Fruit fly (Drosophila melanogaster) whole organism, embryonic: ENCODE data around the gene RpL34b.

ENCODE experiments used
- Abd-B ChIP-seq: fragments of 200-800 bp; sonication (Bioruptor generic); optimal IDR thresholded peaks from 2 replicates; lab custom pipeline; 2018; ENCODE audit warnings: missing biosample characterization, mild to moderate bottlenecking, missing genetic modification characterization, moderate library complexity
- Asciz ChIP-seq: fragments of 200-800 bp; sonication (Bioruptor generic); optimal IDR thresholded peaks from 2 replicates; lab custom pipeline; 2017; ENCODE audit warnings: missing biosample characterization, mild to moderate bottlenecking, missing genetic modification characterization, missing genetic modification reagents
- CG1233 ChIP-seq: fragments of 200-800 bp; sonication (Bioruptor generic); optimal IDR thresholded peaks from 4 replicates; lab custom pipeline; 2018; ENCODE audit warnings: missing biosample characterization, mild to moderate bottlenecking, missing genetic modification characterization
- CG13424 ChIP-seq: fragments of 200-800 bp; sonication (Bioruptor generic); optimal IDR thresholded peaks from 2 replicates; lab custom pipeline; 2019; ENCODE audit warnings: missing biosample characterization, mild to moderate bottlenecking, missing genetic modification characterization, moderate library complexity
- CG14710 ChIP-seq: fragments of 200-800 bp; sonication (Bioruptor generic); optimal IDR thresholded peaks from 3 replicates; lab custom pipeline; 2019; ENCODE audit warnings: missing biosample characterization, mild to moderate bottlenecking, missing genetic modification characterization, moderate library complexity
- CG15601 ChIP-seq: fragments of 200-800 bp; sonication (Bioruptor generic); optimal IDR thresholded peaks from 3 replicates; lab custom pipeline; 2019; ENCODE audit warnings: missing biosample characterization, mild to moderate bottlenecking, missing genetic modification characterization, moderate library complexity
- CG15696 ChIP-seq: fragments of 200-800 bp; sonication (Bioruptor generic); optimal IDR thresholded peaks from 2 replicates; lab custom pipeline; 2019; ENCODE audit warnings: missing biosample characterization, mild to moderate bottlenecking, missing genetic modification characterization, moderate library complexity
- CG17912 ChIP-seq: fragments of 200-800 bp; sonication (Bioruptor generic); optimal IDR thresholded peaks from 2 replicates; lab custom pipeline; 2018; ENCODE audit warnings: missing biosample characterization, mild to moderate bottlenecking, missing genetic modification characterization
- CG18011 ChIP-seq: fragments of 200-800 bp; sonication (Bioruptor generic); optimal IDR thresholded peaks from 2 replicates; lab custom pipeline; 2017; ENCODE audit warnings: missing biosample characterization, missing genetic modification characterization, mild to moderate bottlenecking, moderate library complexity, missing genotype
- CG2678 ChIP-seq: fragments of 200-800 bp; sonication (Bioruptor generic); optimal IDR thresholded peaks from 3 replicates; lab custom pipeline; 2019; ENCODE audit warnings: missing biosample characterization, mild to moderate bottlenecking, missing genetic modification characterization, moderate library complexity
- CG3838 ChIP-seq: fragments of 200-800 bp; sonication (Bioruptor generic); optimal IDR thresholded peaks from 3 replicates; lab custom pipeline; 2016; ENCODE audit warnings: missing biosample characterization, missing genetic modification characterization
- CG4820 ChIP-seq: fragments of 200-800 bp; sonication (Bioruptor generic); optimal IDR thresholded peaks from 3 replicates; lab custom pipeline; 2016; ENCODE audit warnings: missing biosample characterization, missing genetic modification characterization
- CG5245 ChIP-seq: fragments of 200-800 bp; sonication (Bioruptor generic); optimal IDR thresholded peaks from 3 replicates; lab custom pipeline; 2016; ENCODE audit warnings: missing biosample characterization, missing genetic modification characterization
- CG6175 ChIP-seq: fragments of 200-800 bp; sonication (Bioruptor generic); IDR thresholded peaks from 3 replicates; pipeline ENCODE4 v1.3.6; 2022; ENCODE audit warnings: missing biosample characterization, missing genetic modification characterization
- CG6683 ChIP-seq: fragments of 200-800 bp; sonication (Bioruptor generic); optimal IDR thresholded peaks from 2 replicates; lab custom pipeline; 2017; ENCODE audit warnings: missing biosample characterization, mild to moderate bottlenecking, missing genetic modification characterization, missing genetic modification reagents
- CG7745 ChIP-seq: fragments of 200-800 bp; sonication (Bioruptor generic); optimal IDR thresholded peaks from 2 replicates; lab custom pipeline; 2018; ENCODE audit warnings: missing biosample characterization, mild to moderate bottlenecking, missing genetic modification characterization, moderate library complexity
- CG7928 ChIP-seq: fragments of 200-800 bp; sonication (Bioruptor generic); optimal IDR thresholded peaks from 2 replicates; lab custom pipeline; 2017; ENCODE audit warnings: missing biosample characterization, mild to moderate bottlenecking, missing genetic modification characterization
- CG8281 ChIP-seq: fragments of 200-800 bp; sonication (Bioruptor generic); optimal IDR thresholded peaks from 2 replicates; lab custom pipeline; 2018; ENCODE audit warnings: missing biosample characterization, mild to moderate bottlenecking, missing genetic modification characterization, moderate library complexity
- CG9797 ChIP-seq: fragments of 200-800 bp; sonication (Bioruptor generic); optimal IDR thresholded peaks from 3 replicates; lab custom pipeline; 2018; ENCODE audit warnings: missing biosample characterization, mild to moderate bottlenecking, missing genetic modification characterization
- CkIIα-i1 ChIP-seq: fragments of 200-800 bp; sonication (Bioruptor generic); IDR thresholded peaks from 2 replicates; pipeline ENCODE4 v1.3.6; 2022; ENCODE audit warnings: missing biosample characterization, missing genetic modification characterization
- Dll ChIP-seq: fragments of 200-800 bp; sonication (Bioruptor generic); IDR thresholded peaks from 4 replicates; pipeline ENCODE4 v1.3.6; 2022; ENCODE audit warnings: missing biosample characterization, missing genetic modification characterization; ENCODE audit not compliant: partially characterized antibody
- Dref ChIP-seq: fragments of 200-800 bp; sonication (Bioruptor generic); IDR thresholded peaks from 2 replicates; pipeline ENCODE4 v1.3.6; 2022; ENCODE audit warnings: missing biosample characterization, missing genetic modification characterization
- E2f1 ChIP-seq: fragments of 200-800 bp; sonication (Bioruptor generic); IDR thresholded peaks from 2 replicates; pipeline ENCODE4 v1.3.6; 2022; ENCODE audit warnings: missing biosample characterization, missing genetic modification characterization
- Gug ChIP-seq: fragments of 200-800 bp; sonication (Bioruptor generic); IDR thresholded peaks from 4 replicates; pipeline ENCODE4 v1.3.6; 2022; ENCODE audit warnings: missing biosample characterization, missing genetic modification characterization
- HmgZ ChIP-seq: fragments of 200-800 bp; sonication (Bioruptor generic); optimal IDR thresholded peaks from 2 replicates; lab custom pipeline; 2018; ENCODE audit warnings: missing biosample characterization, mild to moderate bottlenecking, missing genetic modification characterization
- Hr78 ChIP-seq, 2 experiments: fragments of 200-800 bp in 1 of 2; fragments of >200 bp in 1 of 2; sonication (Bioruptor generic) in 1 of 2; optimal IDR thresholded peaks; 2 replicates each; lab custom pipeline; 2017 to 2019; ENCODE audit warnings: missing biosample characterization in 2 of 2, missing genetic modification characterization in 2 of 2, mild to moderate bottlenecking in 1 of 2, moderate library complexity in 1 of 2
- Lhr ChIP-seq: fragments of 200-800 bp; sonication (Bioruptor generic); optimal IDR thresholded peaks from 3 replicates; lab custom pipeline; 2017; ENCODE audit warnings: mild to moderate bottlenecking, missing biosample characterization, missing genetic modification reagents, missing genetic modification characterization
- Mes4 ChIP-seq: fragments of 200-800 bp; sonication (Bioruptor generic); optimal IDR thresholded peaks from 2 replicates; lab custom pipeline; 2016; ENCODE audit warnings: missing biosample characterization, missing genetic modification characterization
- Nf-YB ChIP-seq: fragments of 200-800 bp; sonication (Bioruptor generic); optimal IDR thresholded peaks from 3 replicates; lab custom pipeline; 2019; ENCODE audit warnings: missing biosample characterization, mild to moderate bottlenecking, missing genetic modification characterization, moderate library complexity
- Sox100B ChIP-seq: fragments of 200-800 bp; sonication (Bioruptor generic); optimal IDR thresholded peaks from 3 replicates; lab custom pipeline; 2018; ENCODE audit warnings: missing biosample characterization, mild to moderate bottlenecking, missing genetic modification characterization
- ac ChIP-seq: fragments of 200-800 bp; sonication (Bioruptor generic); optimal IDR thresholded peaks from 3 replicates; lab custom pipeline; 2017; ENCODE audit warnings: missing biosample characterization, mild to moderate bottlenecking, missing genetic modification characterization
- cg ChIP-seq: fragments of 200-800 bp; sonication (Bioruptor generic); optimal IDR thresholded peaks from 3 replicates; lab custom pipeline; 2019; ENCODE audit warnings: missing biosample characterization, mild to moderate bottlenecking, missing genetic modification characterization, moderate library complexity
- dati ChIP-seq: fragments of 200-800 bp; sonication (Bioruptor generic); IDR thresholded peaks from 2 replicates; pipeline ENCODE4 v1.3.6; 2022; ENCODE audit warnings: missing biosample characterization, missing genetic modification characterization
- emc ChIP-seq: fragments of 200-800 bp; sonication (Bioruptor generic); optimal IDR thresholded peaks from 2 replicates; lab custom pipeline; 2016; ENCODE audit warnings: missing biosample characterization, missing genetic modification characterization
- ems ChIP-seq: fragments of 200-800 bp; sonication (Bioruptor generic); optimal IDR thresholded peaks from 3 replicates; lab custom pipeline; 2016; ENCODE audit warnings: missing biosample characterization, missing genetic modification characterization
- fu2 ChIP-seq: fragments of 200-800 bp; sonication (Bioruptor generic); optimal IDR thresholded peaks from 2 replicates; lab custom pipeline; 2016; ENCODE audit warnings: missing biosample characterization, missing genetic modification characterization
- ham ChIP-seq: fragments of 200-800 bp; sonication (Bioruptor generic); IDR thresholded peaks from 2 replicates; pipeline ENCODE4 v1.3.6; 2022; ENCODE audit warnings: missing biosample characterization, missing genetic modification characterization
- ken ChIP-seq: fragments of 200-800 bp; sonication (Bioruptor generic); IDR thresholded peaks from 3 replicates; pipeline ENCODE4 v1.3.6; 2022; ENCODE audit warnings: missing biosample characterization, missing genetic modification characterization
- knrl ChIP-seq: fragments of 200-800 bp; sonication (Bioruptor generic); IDR thresholded peaks from 3 replicates; pipeline ENCODE4 v1.3.6; 2022; ENCODE audit warnings: missing biosample characterization, missing genetic modification characterization; ENCODE audit not compliant: partially characterized antibody
- nau ChIP-seq: fragments of 200-800 bp; sonication (Bioruptor generic); optimal IDR thresholded peaks from 3 replicates; lab custom pipeline; 2017; ENCODE audit warnings: missing biosample characterization, mild to moderate bottlenecking, missing genetic modification characterization, missing genetic modification reagents
- nom ChIP-seq: fragments of 200-800 bp; sonication (Bioruptor generic); optimal IDR thresholded peaks from 2 replicates; lab custom pipeline; 2017; ENCODE audit warnings: missing biosample characterization, missing genetic modification characterization, mild to moderate bottlenecking, moderate library complexity, missing genetic modification reagents
- pan ChIP-seq, 4 experiments: fragments of >200 bp in 3 of 4; fragments of 200-800 bp in 1 of 4; sonication (Bioruptor generic) in 1 of 4; optimal IDR thresholded peaks in 3 of 4; IDR thresholded peaks in 1 of 4; 2 replicates each; pipeline versions ENCODE4 v1.3.6 to Lab custom; 2017 to 2022; ENCODE audit warnings: missing biosample characterization in 2 of 4, missing genetic modification characterization in 2 of 4, mixed read lengths in 1 of 4
- prd ChIP-seq, 3 experiments: fragments of >200 bp in 2 of 3; fragments of 200-800 bp in 1 of 3; sonication (Bioruptor generic) in 1 of 3; optimal IDR thresholded peaks in 2 of 3; IDR thresholded peaks in 1 of 3; 2 replicates in 2 of 3; 3 replicates in 1 of 3; pipeline versions ENCODE4 v1.3.6 to Lab custom; 2017 to 2022; ENCODE audit warnings: missing biosample characterization in 1 of 3, missing genetic modification characterization in 1 of 3
- slou ChIP-seq: fragments of 200-800 bp; sonication (Bioruptor generic); optimal IDR thresholded peaks from 3 replicates; lab custom pipeline; 2016; ENCODE audit warnings: missing biosample characterization, missing genetic modification characterization
- twi ChIP-seq: fragments of 200-800 bp; optimal IDR thresholded peaks from 2 replicates; lab custom pipeline; 2019; ENCODE audit warnings: missing biosample characterization, mild to moderate bottlenecking, missing genetic modification characterization, moderate library complexity
- tx ChIP-seq: fragments of 200-800 bp; sonication (Bioruptor generic); optimal IDR thresholded peaks from 2 replicates; lab custom pipeline; 2016; ENCODE audit warnings: missing biosample characterization, missing genetic modification characterization

RpL34b gene

DNA sequence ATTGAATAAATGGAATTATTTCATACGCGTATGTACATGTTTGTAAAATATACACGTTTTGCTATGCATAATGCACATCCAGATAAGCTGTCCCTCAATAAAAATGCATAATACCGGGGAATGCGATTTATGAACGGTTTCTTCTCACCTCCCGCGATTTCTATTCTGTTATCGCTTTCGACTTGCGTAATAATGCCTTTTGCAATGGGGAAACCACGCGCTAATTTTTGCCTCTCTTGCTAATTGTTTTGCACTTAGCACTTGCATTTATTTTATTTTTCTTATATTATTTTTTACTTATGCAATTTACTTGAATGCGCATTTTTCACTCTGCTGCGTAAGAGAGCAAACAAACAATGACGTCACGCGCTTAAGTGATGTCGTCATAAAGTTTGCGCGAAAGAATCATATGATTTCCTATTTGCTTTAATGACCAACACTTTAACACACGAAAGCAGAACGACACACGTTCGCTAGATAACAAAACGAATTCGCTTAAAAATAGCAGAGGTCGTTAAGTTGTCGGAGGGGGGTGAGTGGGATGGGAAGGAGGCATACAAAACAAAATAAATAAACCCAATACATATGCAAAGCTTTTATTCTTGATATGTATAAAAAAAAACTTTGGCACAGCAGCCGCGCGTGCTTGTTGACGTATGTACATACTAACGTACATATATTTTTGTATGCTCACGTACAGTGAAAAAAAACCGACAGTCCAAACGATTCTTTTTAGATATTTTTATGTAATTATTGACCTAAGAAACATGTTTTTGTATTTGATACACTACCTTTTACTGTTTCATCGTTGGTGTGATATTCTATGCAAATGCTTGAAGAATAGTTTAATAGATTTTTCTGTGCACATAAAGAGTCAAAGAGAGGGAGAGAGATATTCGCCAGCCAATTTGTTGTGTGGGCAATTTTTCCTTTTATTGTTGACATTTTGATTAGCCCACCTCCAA, 49.3 kb downstream of the RpL34b start (continued):
- peak; percentile 17 for TF ChIP-seq CG17912 (GFP tag; lab: Kevin White, UChicago)
- no peak for TF ChIP-seq CG7745 (tag; lab: Kevin White, UChicago)
- no peak for TF ChIP-seq CG6683 (GFP tag; lab: Kevin White, UChicago)
- TF ChIP-seq emc = peak; percentile 5
- TF ChIP-seq ac (GFP tag; lab: Kevin White, UChicago) = no peak
- peak; percentile 20 for TF ChIP-seq Asciz
- TF ChIP-seq CG8281 (tag; lab: Kevin White, UChicago) = no peak
- TF ChIP-seq Gug = peak; percentile 41; the same call in 2 of the 4 replicates
- no peak for TF ChIP-seq E2f1 (GFP tag; lab: Robert Waterston, UW)
- TF ChIP-seq CG6175 = no peak
- TF ChIP-seq HmgZ (tag; lab: Kevin White, UChicago) = peak; percentile 59
- no peak for TF ChIP-seq dati (GFP tag; lab: Robert Waterston, UW)
- TF ChIP-seq slou (GFP tag; lab: Kevin White, UChicago) = no peak
- TF ChIP-seq ems (GFP tag; lab: Kevin White, UChicago) = peak; percentile 69
- no peak for TF ChIP-seq CG14710
- no peak for TF ChIP-seq nom (GFP tag; lab: Kevin White, UChicago)
- TF ChIP-seq nau (GFP tag; lab: Kevin White, UChicago) = peak; percentile 67
- no peak for TF ChIP-seq Dll
- TF ChIP-seq Dref (GFP tag; lab: Robert Waterston, UW) = no peak
- peak; percentile 54 for TF ChIP-seq CG7928
- no peak for TF ChIP-seq ken
- no peak for TF ChIP-seq CG15601 (tag; lab: Kevin White, UChicago)
- TF ChIP-seq CG2678 (tag; lab: Kevin White, UChicago) = peak; percentile 84
- peak; percentile 32 for TF ChIP-seq Abd-B (GFP tag; lab: Kevin White, UChicago)
- TF ChIP-seq CG5245 (GFP tag; lab: Kevin White, UChicago) = peak; percentile 4
- TF ChIP-seq CG4820 (GFP tag; lab: Kevin White, UChicago) = peak; percentile 26
- peak; percentile 70 for TF ChIP-seq tx
- peak; percentile 7 for TF ChIP-seq CG15696
- no peak for TF ChIP-seq CG9797 (GFP tag; lab: Kevin White, UChicago)
- TF ChIP-seq Nf-YB = no peak
- no peak for TF ChIP-seq Lhr (GFP tag; lab: Kevin White, UChicago)
- no peak for TF ChIP-seq twi (tag; lab: Kevin White, UChicago)
- no peak for TF ChIP-seq knrl (GFP tag; lab: Robert Waterston, UW)
- no peak for TF ChIP-seq cg (GFP tag; lab: Kevin White, UChicago)
- TF ChIP-seq CG13424 (tag; lab: Kevin White, UChicago) = peak; percentile 54
- TF ChIP-seq prd (optimal IDR thresholded peaks at IDR 0.05; lab: Kevin White, UChicago) = no peak
- no peak for TF ChIP-seq prd (GFP tag; IDR thresholded peaks at IDR 0.05; lab: Robert Waterston, UW)
- TF ChIP-seq Mes4 (GFP tag; lab: Kevin White, UChicago) = no peak
- TF ChIP-seq CkIIα-i1 (GFP tag; lab: Robert Waterston, UW) = no peak
- TF ChIP-seq CG18011 (GFP tag; lab: Kevin White, UChicago) = peak; percentile 53
- TF ChIP-seq ham (GFP tag; lab: Robert Waterston, UW) = no peak
- TF ChIP-seq CG1233 (GFP tag; lab: Kevin White, UChicago) = peak; percentile 52
- no peak for TF ChIP-seq Hr78 (GFP tag; optimal IDR thresholded peaks at IDR 0.05; lab: Kevin White, UChicago)
- peak; percentile 62 for TF ChIP-seq fu2 (GFP tag; lab: Kevin White, UChicago)
- TF ChIP-seq CG3838 (GFP tag; lab: Kevin White, UChicago) = peak; percentile 31
- peak; percentile 28 for TF ChIP-seq Sox100B (GFP tag; lab: Kevin White, UChicago)
- TF ChIP-seq pan (optimal IDR thresholded peaks at IDR 0.05; lab: Kevin White, UChicago) = no peak
- TF ChIP-seq pan (GFP tag; optimal IDR thresholded peaks at IDR 0.05 in 1 of 2, IDR thresholded peaks at IDR 0.05 in 1 of 2) = no peak
